Worm (Caenorhabditis elegans): ENCODE results near the gene C13B9.2.

ce11 chrIII:6601073-6601472 is 19.0 kb upstream of the C13B9.2 start, which contains the start of gene let-765:
- TF ChIP-seq ama-1 (optimal IDR thresholded peaks at IDR 0.05) (no peak), nhr-71 (tag; optimal IDR thresholded peaks at IDR 0.05) (no peak), blmp-1 (tag; optimal IDR thresholded peaks at IDR 0.05) (peak; percentile 32), unc-130 (tag; optimal IDR thresholded peaks at IDR 0.05) (no peak), hpl-2 (GFP tag; optimal IDR thresholded peaks at IDR 0.05) (no peak), dpl-1 (GFP tag; optimal IDR thresholded peaks at IDR 0.05) (no peak), mep-1 (tag; optimal IDR thresholded peaks at IDR 0.05) (no peak)
